ENCODE assay signal across 1 fruit fly cellular context in genomic region chr3L:3194059-3194458, dm6.
TF ChIP-seq lines count a peak whose summit lies in the region.

No protein-coding gene starts in this region.

TF ChIP-seq in whole organism, embryonic, 481 proteins besides CTCF, POLR2A, EP300 and RAD21 (continued from another document and continues in another):
- TF ChIP-seq Ravus (GFP tag; IDR thresholded peaks at IDR 0.05; lab: Robert Waterston, UW) (peak; percentile 82), ase (GFP tag; IDR thresholded peaks at IDR 0.05; lab: Robert Waterston, UW) (peak; percentile 88), CG16779 (GFP tag; IDR thresholded peaks at IDR 0.05; lab: Robert Waterston, UW) (peak; percentile 84; the same call in 1 of the 2 replicates), NfI (GFP tag; optimal IDR thresholded peaks at IDR 0.05; lab: Kevin White, UChicago) (peak; percentile 93), E2f2 (GFP tag; IDR thresholded peaks at IDR 0.05; lab: Robert Waterston, UW) (peak; percentile 72), Dip2 (GFP tag; IDR thresholded peaks at IDR 0.05; lab: Robert Waterston, UW) (peak; percentile 43; the same call in 1 of the 2 replicates), zfh2 (GFP tag; optimal IDR thresholded peaks at IDR 0.05; lab: Kevin White, UChicago) (peak; percentile 14), CG8281 (tag; optimal IDR thresholded peaks at IDR 0.05; lab: Kevin White, UChicago) (peak; percentile 77), nmo (GFP tag; optimal IDR thresholded peaks at IDR 0.05; lab: Kevin White, UChicago) (peak; percentile 96), Dref (GFP tag; IDR thresholded peaks at IDR 0.05; lab: Robert Waterston, UW) (no peak), pho (GFP tag; optimal IDR thresholded peaks at IDR 0.05; lab: Kevin White, UChicago) (peak; percentile 29), inv (GFP tag; IDR thresholded peaks at IDR 0.05; lab: Robert Waterston, UW; ENCODE audit: partially characterized antibody) (no peak), emc (GFP tag; optimal IDR thresholded peaks at IDR 0.05; lab: Kevin White, UChicago) (no peak), CG5245 (GFP tag; optimal IDR thresholded peaks at IDR 0.05; lab: Kevin White, UChicago) (peak; percentile 87), Scr (GFP tag; IDR thresholded peaks at IDR 0.05; lab: Robert Waterston, UW; ENCODE audit: partially characterized antibody) (no peak), fu2 (GFP tag; optimal IDR thresholded peaks at IDR 0.05; lab: Kevin White, UChicago) (peak; percentile 14), CG18262 (tag; optimal IDR thresholded peaks at IDR 0.05; lab: Kevin White, UChicago) (peak; percentile 95), CG15011 (GFP tag; optimal IDR thresholded peaks at IDR 0.05; lab: Kevin White, UChicago) (peak; percentile 83), HLHmδ (GFP tag; optimal IDR thresholded peaks at IDR 0.05; lab: Kevin White, UChicago) (no peak), Atf3 (GFP tag; optimal IDR thresholded peaks at IDR 0.05; lab: Kevin White, UChicago) (peak; percentile 4), onecut (GFP tag; IDR thresholded peaks at IDR 0.05; lab: Robert Waterston, UW) (peak; percentile 91), ken (GFP tag; IDR thresholded peaks at IDR 0.05; lab: Robert Waterston, UW) (peak; percentile 89), HmgD (GFP tag; optimal IDR thresholded peaks at IDR 0.05; lab: Kevin White, UChicago) (no peak), usp (GFP tag; optimal IDR thresholded peaks at IDR 0.05; lab: Kevin White, UChicago) (no peak), lilli (GFP tag; optimal IDR thresholded peaks at IDR 0.05; lab: Kevin White, UChicago) (peak; percentile 81), esg (GFP tag; conservative IDR thresholded peaks at IDR 0.05; lab: Robert Waterston, UW) (peak; percentile 89), exex (tag; optimal IDR thresholded peaks at IDR 0.05; lab: Kevin White, UChicago) (peak; percentile 58), rib (GFP tag; IDR thresholded peaks at IDR 0.05; lab: Robert Waterston, UW) (peak; percentile 90), gsb-n (tag; optimal IDR thresholded peaks at IDR 0.05; lab: Kevin White, UChicago) (peak; percentile 93), CG1024 (GFP tag; IDR thresholded peaks at IDR 0.05; lab: Robert Waterston, UW) (peak; percentile 91), D (optimal IDR thresholded peaks at IDR 0.05; lab: Kevin White, UChicago) (no peak), D (GFP tag; optimal IDR thresholded peaks at IDR 0.05; lab: Kevin White, UChicago) (peak; percentile 93), scrt (GFP tag; optimal IDR thresholded peaks at IDR 0.05; lab: Kevin White, UChicago) (peak; percentile 87), CG14710 (tag; optimal IDR thresholded peaks at IDR 0.05; lab: Kevin White, UChicago) (peak; percentile 90), CG8388 (GFP tag; optimal IDR thresholded peaks at IDR 0.05; lab: Kevin White, UChicago) (peak; percentile 95), sc (optimal IDR thresholded peaks at IDR 0.05; lab: Kevin White, UChicago) (no peak), sc (GFP tag; optimal IDR thresholded peaks at IDR 0.05; lab: Kevin White, UChicago) (peak; percentile 91), Blimp-1 (GFP tag; optimal IDR thresholded peaks at IDR 0.05; lab: Kevin White, UChicago) (peak; percentile 90), al (GFP tag; IDR thresholded peaks at IDR 0.05; lab: Robert Waterston, UW) (peak; percentile 80), CG9797 (GFP tag; optimal IDR thresholded peaks at IDR 0.05; lab: Kevin White, UChicago) (peak; percentile 30), Hand (GFP tag; optimal IDR thresholded peaks at IDR 0.05; lab: Kevin White, UChicago) (peak; percentile 90), CG31365 (tag; optimal IDR thresholded peaks at IDR 0.05; lab: Kevin White, UChicago) (peak; percentile 72), Bteb2 (GFP tag; optimal IDR thresholded peaks at IDR 0.05; lab: Kevin White, UChicago) (peak; percentile 52), CG7357 (GFP tag; IDR thresholded peaks at IDR 0.05; lab: Robert Waterston, UW) (peak; percentile 82), br (optimal IDR thresholded peaks at IDR 0.05; lab: Kevin White, UChicago) (no peak), kay (GFP tag; optimal IDR thresholded peaks at IDR 0.05; lab: Kevin White, UChicago) (peak; percentile 80), mam (GFP tag; optimal IDR thresholded peaks at IDR 0.05; lab: Kevin White, UChicago) (peak; percentile 57), klu (GFP tag; IDR thresholded peaks at IDR 0.05; lab: Robert Waterston, UW) (peak; percentile 83), CG14965 (GFP tag; optimal IDR thresholded peaks at IDR 0.05; lab: Kevin White, UChicago; ENCODE audit: borderline replicate concordance) (no peak), CG8290 (GFP tag; optimal IDR thresholded peaks at IDR 0.05; lab: Kevin White, UChicago) (peak; percentile 75), CG8290 (tag; optimal IDR thresholded peaks at IDR 0.05; lab: Kevin White, UChicago) (peak in 1 of 2 experiments; percentile 82), Fer3 (tag; optimal IDR thresholded peaks at IDR 0.05; lab: Kevin White, UChicago) (peak; percentile 96), CG33213 (GFP tag; optimal IDR thresholded peaks at IDR 0.05; lab: Kevin White, UChicago) (peak; percentile 57), tgo (GFP tag; IDR thresholded peaks at IDR 0.05; lab: Robert Waterston, UW) (peak; percentile 93), zfh1 (GFP tag; IDR thresholded peaks at IDR 0.05; lab: Robert Waterston, UW) (peak; percentile 95), Kr (GFP tag; optimal IDR thresholded peaks at IDR 0.05; lab: Kevin White, UChicago) (no peak), CG10431 (GFP tag; optimal IDR thresholded peaks at IDR 0.05; lab: Kevin White, UChicago) (peak; percentile 71), CHES-1-like (GFP tag; optimal IDR thresholded peaks at IDR 0.05; lab: Kevin White, UChicago) (peak; percentile 11), grn (GFP tag; optimal IDR thresholded peaks at IDR 0.05; lab: Kevin White, UChicago) (peak; percentile 20), HHEX (GFP tag; optimal IDR thresholded peaks at IDR 0.05; lab: Kevin White, UChicago) (peak; percentile 94), H2.0 (GFP tag; IDR thresholded peaks at IDR 0.05; lab: Robert Waterston, UW) (peak; percentile 90), crol (GFP tag; IDR thresholded peaks at IDR 0.05; lab: Robert Waterston, UW) (peak; percentile 53), gt (GFP tag; IDR thresholded peaks at IDR 0.05; lab: Robert Waterston, UW) (peak; percentile 78), sens-2 (GFP tag; IDR thresholded peaks at IDR 0.05; lab: Robert Waterston, UW) (peak; percentile 92), CG13624 (GFP tag; optimal IDR thresholded peaks at IDR 0.05; lab: Kevin White, UChicago) (peak; percentile 23), jing (GFP tag; optimal IDR thresholded peaks at IDR 0.05; lab: Kevin White, UChicago) (peak; percentile 82), CG10366 (GFP tag; IDR thresholded peaks at IDR 0.05; lab: Robert Waterston, UW) (peak; percentile 94), CG7372 (GFP tag; IDR thresholded peaks at IDR 0.05; lab: Robert Waterston, UW) (peak; percentile 92), TFAM (GFP tag; optimal IDR thresholded peaks at IDR 0.05; lab: Kevin White, UChicago) (peak; percentile 75), Dfd (GFP tag; optimal IDR thresholded peaks at IDR 0.05; lab: Kevin White, UChicago) (no peak), Lim3 (GFP tag; IDR thresholded peaks at IDR 0.05; lab: Robert Waterston, UW) (peak; percentile 55), otp (GFP tag; IDR thresholded peaks at IDR 0.05; lab: Robert Waterston, UW) (peak; percentile 92; the same call in 2 of the 3 replicates), Sry-β (GFP tag; optimal IDR thresholded peaks at IDR 0.05; lab: Kevin White, UChicago) (peak; percentile 58), CG10274 (GFP tag; optimal IDR thresholded peaks at IDR 0.05; lab: Kevin White, UChicago) (peak; percentile 52), CG11247 (GFP tag; IDR thresholded peaks at IDR 0.05; lab: Robert Waterston, UW) (peak; percentile 92), so (GFP tag; IDR thresholded peaks at IDR 0.05; lab: Robert Waterston, UW) (peak; percentile 93), ci (GFP tag; IDR thresholded peaks at IDR 0.05; lab: Robert Waterston, UW) (peak; percentile 97), lmd (GFP tag; IDR thresholded peaks at IDR 0.05; lab: Robert Waterston, UW) (peak; percentile 94), CG10565 (GFP tag; optimal IDR thresholded peaks at IDR 0.05; lab: Kevin White, UChicago) (peak; percentile 57), Dll (GFP tag; IDR thresholded peaks at IDR 0.05; lab: Robert Waterston, UW; ENCODE audit: partially characterized antibody) (no peak), Trl (optimal IDR thresholded peaks at IDR 0.05; lab: Kevin White, UChicago) (no peak), Trl (GFP tag; optimal IDR thresholded peaks at IDR 0.05; lab: Kevin White, UChicago) (peak; percentile 47), chinmo (GFP tag; IDR thresholded peaks at IDR 0.05; lab: Robert Waterston, UW; ENCODE audit: partially characterized antibody) (no peak), Atf6 (GFP tag; IDR thresholded peaks at IDR 0.05; lab: Robert Waterston, UW) (peak; percentile 93), CG17186 (GFP tag; optimal IDR thresholded peaks at IDR 0.05; lab: Kevin White, UChicago) (peak; percentile 47), CG6791 (GFP tag; IDR thresholded peaks at IDR 0.05; lab: Robert Waterston, UW; ENCODE audit: partially characterized antibody) (no peak), chn (GFP tag; optimal IDR thresholded peaks at IDR 0.05; lab: Kevin White, UChicago) (peak; percentile 76), CG3163 (GFP tag; optimal IDR thresholded peaks at IDR 0.05; lab: Kevin White, UChicago) (no peak), CG1603 (tag; optimal IDR thresholded peaks at IDR 0.05; lab: Kevin White, UChicago) (peak; percentile 88), zen (tag; optimal IDR thresholded peaks at IDR 0.05; lab: Kevin White, UChicago) (peak; percentile 97), psq (GFP tag; optimal IDR thresholded peaks at IDR 0.05; lab: Kevin White, UChicago) (peak; percentile 75), CG11093 (GFP tag; IDR thresholded peaks at IDR 0.05; lab: Robert Waterston, UW) (peak; percentile 88), Optix (GFP tag; IDR thresholded peaks at IDR 0.05; lab: Robert Waterston, UW) (peak; percentile 85; the same call in 2 of the 3 replicates), Myb (GFP tag; optimal IDR thresholded peaks at IDR 0.05; lab: Kevin White, UChicago) (peak; percentile 32), BtbVII (GFP tag; optimal IDR thresholded peaks at IDR 0.05; lab: Kevin White, UChicago) (peak; percentile 95), Neu2 (GFP tag; optimal IDR thresholded peaks at IDR 0.05; lab: Kevin White, UChicago; ENCODE audit: borderline replicate concordance) (no peak), Drgx (GFP tag; IDR thresholded peaks at IDR 0.05; lab: Robert Waterston, UW) (peak; percentile 99), D19A (tag; optimal IDR thresholded peaks at IDR 0.05; lab: Kevin White, UChicago) (peak; percentile 93), HLH3B (GFP tag; IDR thresholded peaks at IDR 0.05; lab: Robert Waterston, UW) (peak; percentile 95), sens (GFP tag; lab: Kevin White, UChicago) (peak; percentile 96), wor (GFP tag; IDR thresholded peaks at IDR 0.05; lab: Robert Waterston, UW) (peak; percentile 84), CG9932 (GFP tag; IDR thresholded peaks at IDR 0.05; lab: Robert Waterston, UW) (peak; percentile 81), sob (GFP tag; IDR thresholded peaks at IDR 0.05; lab: Robert Waterston, UW) (peak; percentile 95), Sox100B (GFP tag; optimal IDR thresholded peaks at IDR 0.05; lab: Kevin White, UChicago) (peak; percentile 93), vfl (GFP tag; optimal IDR thresholded peaks at IDR 0.05; lab: Kevin White, UChicago) (peak; percentile 41), insv (GFP tag; optimal IDR thresholded peaks at IDR 0.05; lab: Kevin White, UChicago) (peak in 1 of 2 experiments; percentile 11), mirr (GFP tag; optimal IDR thresholded peaks at IDR 0.05; lab: Kevin White, UChicago) (peak; percentile 45), CG4360 (GFP tag; IDR thresholded peaks at IDR 0.05; lab: Robert Waterston, UW) (peak; percentile 71), CG15601 (tag; optimal IDR thresholded peaks at IDR 0.05; lab: Kevin White, UChicago) (peak; percentile 89), dmrt99B (tag; optimal IDR thresholded peaks at IDR 0.05; lab: Kevin White, UChicago) (peak; percentile 96), CG17385 (GFP tag; optimal IDR thresholded peaks at IDR 0.05; lab: Kevin White, UChicago) (peak; percentile 92), CG4707 (GFP tag; optimal IDR thresholded peaks at IDR 0.05; lab: Kevin White, UChicago) (peak; percentile 87), Deaf1 (tag; optimal IDR thresholded peaks at IDR 0.05; lab: Kevin White, UChicago) (peak; percentile 74), eve (GFP tag; optimal IDR thresholded peaks at IDR 0.05; lab: Kevin White, UChicago) (no peak), CG13894 (tag; optimal IDR thresholded peaks at IDR 0.05; lab: Kevin White, UChicago) (peak; percentile 89), nau (GFP tag; optimal IDR thresholded peaks at IDR 0.05; lab: Kevin White, UChicago) (peak; percentile 90), pzg (GFP tag; optimal IDR thresholded peaks at IDR 0.05; lab: Kevin White, UChicago) (peak; percentile 12), CG7745 (tag; optimal IDR thresholded peaks at IDR 0.05; lab: Kevin White, UChicago) (peak; percentile 56), CkIIα-i1 (GFP tag; IDR thresholded peaks at IDR 0.05; lab: Robert Waterston, UW) (0 out of 2 replicates have a peak, but pooled peaks have one; percentile 15), CG17328 (GFP tag; IDR thresholded peaks at IDR 0.05; lab: Robert Waterston, UW) (peak; percentile 96), Taf1 (GFP tag; IDR thresholded peaks at IDR 0.05; lab: Robert Waterston, UW) (peak; percentile 77), CG8359 (GFP tag; optimal IDR thresholded peaks at IDR 0.05; lab: Kevin White, UChicago; ENCODE audit: borderline replicate concordance) (peak; percentile 73), Hr51 (GFP tag; optimal IDR thresholded peaks at IDR 0.05; lab: Kevin White, UChicago) (peak; percentile 72 to 95), dm (GFP tag; optimal IDR thresholded peaks at IDR 0.05; lab: Kevin White, UChicago) (no peak), Xrp1 (GFP tag; IDR thresholded peaks at IDR 0.05; lab: Robert Waterston, UW) (peak; percentile 97), CG11696 (GFP tag; IDR thresholded peaks at IDR 0.05; lab: Robert Waterston, UW) (peak; percentile 99), CrebB (tag; optimal IDR thresholded peaks at IDR 0.05; lab: Kevin White, UChicago) (peak; percentile 79), Mrtf (GFP tag; IDR thresholded peaks at IDR 0.05; lab: Robert Waterston, UW) (peak; percentile 86), Ets65A (GFP tag; lab: Kevin White, UChicago) (peak; percentile 37), NFAT (GFP tag; IDR thresholded peaks at IDR 0.05; lab: Robert Waterston, UW) (peak; percentile 87), CG2712 (tag; optimal IDR thresholded peaks at IDR 0.05; lab: Kevin White, UChicago) (peak; percentile 95), corto (GFP tag; optimal IDR thresholded peaks at IDR 0.05; lab: Kevin White, UChicago) (peak; percentile 93), slou (GFP tag; optimal IDR thresholded peaks at IDR 0.05; lab: Kevin White, UChicago) (no peak)
